Worm (Caenorhabditis elegans) whole organism, young adult: ENCODE data around the gene C28D4.4.

ENCODE experiments used
- F52B5.7 ChIP-seq: sonication (generic microtip); optimal IDR thresholded peaks from 2 replicates; lab custom pipeline; 2016; ENCODE audit warnings: mild to moderate bottlenecking, missing genetic modification characterization, missing compliant biosample characterization
- cebp-1 ChIP-seq, 2 experiments: fragments of 200-800 bp in 1 of 2; sonication (Bioruptor generic) in 1 of 2; sonication (generic microtip) in 1 of 2; IDR thresholded peaks in 1 of 2; optimal IDR thresholded peaks in 1 of 2; 2 replicates each; pipeline versions ENCODE4 v1.3.6 to Lab custom; 2017 to 2022; ENCODE audit warnings: missing compliant biosample characterization in 2 of 2, missing genetic modification characterization in 2 of 2, mild to moderate bottlenecking in 1 of 2, missing genetic modification reagents in 1 of 2, moderate library complexity in 1 of 2
- chd-7 ChIP-seq: sonication (generic microtip); optimal IDR thresholded peaks from 2 replicates; lab custom pipeline; 2016; ENCODE audit warnings: mild to moderate bottlenecking, missing genetic modification characterization, moderate library complexity, missing compliant biosample characterization
- lin-35 ChIP-seq, 3 experiments: fragments of 150-350 bp in 2 of 3; sonication (generic microtip) in 1 of 3; optimal IDR thresholded peaks; 2 replicates each; lab custom pipeline; 2014 to 2018; ENCODE audit warnings: missing biosample characterization in 3 of 3, missing genetic modification characterization in 3 of 3, missing genetic modification reagents in 3 of 3
- lin-54 ChIP-seq: fragments of 200-800 bp; sonication (Bioruptor generic); optimal IDR thresholded peaks from 2 replicates; lab custom pipeline; 2018; ENCODE audit warnings: mild to moderate bottlenecking, missing genetic modification characterization, missing compliant biosample characterization
- snpc-4 ChIP-seq, 5 experiments: fragments of 150-350 bp in 1 of 5; sonication (generic microtip) in 4 of 5; optimal IDR thresholded peaks; 2 replicates each; lab custom pipeline; 2014 to 2018; ENCODE audit warnings: missing genetic modification characterization in 5 of 5, missing biosample characterization in 3 of 5, antibody characterized with exemption in 2 of 5, mild to moderate bottlenecking in 2 of 5, missing compliant biosample characterization in 2 of 5, missing genotype in 2 of 5, moderate library complexity in 2 of 5, missing genetic modification reagents in 1 of 5

DNA sequence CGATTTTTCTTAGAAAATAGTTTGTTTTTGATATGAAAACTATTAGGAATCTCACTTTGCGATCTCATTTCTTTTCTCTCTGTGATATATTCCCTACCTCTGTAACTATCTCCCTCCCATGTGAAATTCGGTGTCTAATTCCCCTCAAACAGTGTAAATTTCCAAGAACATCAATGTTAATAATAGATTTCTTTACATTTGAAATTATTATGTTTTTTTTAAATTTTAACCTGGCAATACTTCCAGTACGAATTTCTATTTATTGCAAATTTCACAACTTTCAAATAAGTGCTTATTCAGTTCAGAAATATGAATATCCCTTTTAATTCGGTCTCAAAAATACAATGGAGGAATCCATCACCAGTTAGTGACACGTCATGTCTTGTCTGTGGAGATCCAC is 16.4 kb downstream of the C28D4.4 start, which contains the start of gene nhr-100:
- TF ChIP-seq cebp-1 (GFP tag; IDR thresholded peaks at IDR 0.05; lab: Robert Waterston, UW) = no peak
- TF ChIP-seq cebp-1 (tag; optimal IDR thresholded peaks at IDR 0.05; lab: Kevin White, UChicago) = no peak
- no peak for TF ChIP-seq lin-54 (GFP tag; lab: Kevin White, UChicago)
- no peak for TF ChIP-seq lin-35 (GFP tag; optimal IDR thresholded peaks at IDR 0.05; lab: Kevin White, UChicago)
- no peak for TF ChIP-seq chd-7
- TF ChIP-seq snpc-4 (GFP tag; optimal IDR thresholded peaks at IDR 0.05; lab: Kevin White, UChicago) = no peak
- TF ChIP-seq snpc-4 (tag; optimal IDR thresholded peaks at IDR 0.05; lab: Kevin White, UChicago) = no peak
- no peak for TF ChIP-seq F52B5.7 (tag; lab: Kevin White, UChicago)
